Worm (Caenorhabditis elegans) whole organism, midembryonic: ENCODE measurements around the gene F41B4.1.

Source experiments
- T22C8.4 ChIP-seq: fragments of 200-800 bp; sonication (Bioruptor generic); IDR thresholded peaks from 2 replicates; pipeline ENCODE4 v1.3.6; 2022; ENCODE audit warnings: missing genetic modification characterization, missing compliant biosample characterization
- cog-1 ChIP-seq: sonication (generic microtip); optimal IDR thresholded peaks from 2 replicates; lab custom pipeline; 2016; ENCODE audit warnings: missing genetic modification characterization, missing compliant biosample characterization
- flt-1 ChIP-seq: fragments of 200-800 bp; sonication (Bioruptor generic); IDR thresholded peaks from 2 replicates; pipeline ENCODE4 v1.3.6; 2022; ENCODE audit warnings: missing genetic modification characterization, missing compliant biosample characterization
- klf-2 ChIP-seq: fragments of 200-800 bp; sonication (Bioruptor generic); conservative IDR thresholded peaks from 2 replicates; pipeline ENCODE4 v1.3.6; 2022; ENCODE audit warnings: missing genetic modification reagents, missing genetic modification characterization, missing compliant biosample characterization
- med-1 ChIP-seq: sonication (generic microtip); optimal IDR thresholded peaks from 2 replicates; lab custom pipeline; 2017; ENCODE audit warnings: missing genetic modification characterization, mild to moderate bottlenecking, missing compliant biosample characterization, antibody characterized with exemption, missing genetic modification reagents; ENCODE audit not compliant: insufficient read depth
- ref-1 ChIP-seq: fragments of 200-800 bp; sonication (Bioruptor generic); conservative IDR thresholded peaks from 2 replicates; pipeline ENCODE4 v1.3.6; 2022; ENCODE audit warnings: missing genetic modification reagents, missing genetic modification characterization, missing compliant biosample characterization
- tab-1 ChIP-seq: fragments of 200-800 bp; sonication (Bioruptor generic); IDR thresholded peaks from 2 replicates; pipeline ENCODE4 v1.3.6; 2022; ENCODE audit warnings: missing genetic modification characterization, missing compliant biosample characterization
- ztf-23 ChIP-seq: fragments of 200-800 bp; sonication (Bioruptor generic); IDR thresholded peaks from 2 replicates; pipeline ENCODE4 v1.3.6; 2022; ENCODE audit warnings: missing genetic modification reagents, missing genetic modification characterization, missing compliant biosample characterization
- ztf-29 ChIP-seq: fragments of 200-800 bp; sonication (Bioruptor generic); IDR thresholded peaks from 2 replicates; pipeline ENCODE4 v1.3.6; 2022; ENCODE audit warnings: missing genetic modification reagents, missing genetic modification characterization, missing compliant biosample characterization

F41B4.1 gene

ce11 chrX:6804857-6805256 lies 20.8 kb downstream of the F41B4.1 start:
- TF ChIP-seq T22C8.4 (GFP tag; lab: Robert Waterston, UW) (no peak), ztf-23 (no peak)

DNA sequence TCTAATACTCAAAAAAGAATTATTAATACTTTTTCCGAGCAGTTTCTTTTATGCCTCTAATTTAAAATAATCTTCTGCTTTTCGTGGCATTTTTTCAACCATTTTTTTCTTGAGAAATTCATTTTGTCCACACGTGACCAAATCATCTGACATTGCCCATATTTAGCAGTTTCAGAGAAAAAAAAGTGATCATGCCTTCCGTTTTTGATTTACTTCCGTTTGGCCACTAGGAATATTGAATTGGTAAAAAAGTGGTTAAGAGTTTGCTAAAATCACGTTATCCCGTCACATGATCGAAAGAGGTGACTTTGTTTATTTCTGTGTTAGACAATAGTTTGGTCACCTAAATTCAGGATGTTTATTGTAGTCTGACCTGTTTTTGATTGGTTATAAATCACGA lies 21.3 kb downstream of the F41B4.1 start:
- no peak for TF ChIP-seq klf-2
- no peak for TF ChIP-seq cog-1 (tag; lab: Kevin White, UChicago)
- TF ChIP-seq ref-1 (GFP tag; lab: Robert Waterston, UW): no peak
- no peak for TF ChIP-seq med-1 (GFP tag; lab: Kevin White, UChicago)
- TF ChIP-seq T22C8.4 (GFP tag; lab: Robert Waterston, UW): no peak
- TF ChIP-seq flt-1 (GFP tag; lab: Robert Waterston, UW): no peak
- TF ChIP-seq ztf-29: no peak

- no peak for TF ChIP-seq med-1 (GFP tag; lab: Kevin White, UChicago)
- no peak for TF ChIP-seq T22C8.4 (GFP tag; lab: Robert Waterston, UW)
- TF ChIP-seq tab-1: no peak
- TF ChIP-seq ztf-23: no peak
- TF ChIP-seq klf-2: no peak
- TF ChIP-seq flt-1 (GFP tag; lab: Robert Waterston, UW): no peak
These were observed 24.1 kb downstream of the F41B4.1 start for ce11 chrX:6801546-6801945.

- TF ChIP-seq klf-2: no peak
- TF ChIP-seq cog-1 (tag; lab: Kevin White, UChicago): no peak
- no peak for TF ChIP-seq ztf-29
- no peak for TF ChIP-seq flt-1 (GFP tag; lab: Robert Waterston, UW)
- no peak for TF ChIP-seq ztf-23
- no peak for TF ChIP-seq T22C8.4 (GFP tag; lab: Robert Waterston, UW)
- TF ChIP-seq med-1 (GFP tag; lab: Kevin White, UChicago): no peak
- TF ChIP-seq ref-1 (GFP tag; lab: Robert Waterston, UW): no peak
- no peak for TF ChIP-seq tab-1
These were observed 25.9 kb downstream of the F41B4.1 start, which contains the start of gene M03A8.3 for ce11 chrX:6799776-6800175. TSS of gene M03A8.3 (plus strand) at chrX:6800053.

- TF ChIP-seq med-1 (GFP tag; lab: Kevin White, UChicago): no peak
- no peak for TF ChIP-seq ztf-23
- no peak for TF ChIP-seq klf-2
- no peak for TF ChIP-seq ref-1 (GFP tag; lab: Robert Waterston, UW)
- TF ChIP-seq cog-1 (tag; lab: Kevin White, UChicago): no peak
- no peak for TF ChIP-seq ztf-29
- no peak for TF ChIP-seq tab-1
- no peak for TF ChIP-seq T22C8.4 (GFP tag; lab: Robert Waterston, UW)
These were observed 29.7 kb downstream of the F41B4.1 start for ce11 chrX:6795843-6796521.

- TF ChIP-seq tab-1: no peak
- no peak for TF ChIP-seq T22C8.4 (GFP tag; lab: Robert Waterston, UW)
- TF ChIP-seq med-1 (GFP tag; lab: Kevin White, UChicago): no peak
These were observed 33.2 kb downstream of the F41B4.1 start for ce11 chrX:6792281-6793003.

DNA sequence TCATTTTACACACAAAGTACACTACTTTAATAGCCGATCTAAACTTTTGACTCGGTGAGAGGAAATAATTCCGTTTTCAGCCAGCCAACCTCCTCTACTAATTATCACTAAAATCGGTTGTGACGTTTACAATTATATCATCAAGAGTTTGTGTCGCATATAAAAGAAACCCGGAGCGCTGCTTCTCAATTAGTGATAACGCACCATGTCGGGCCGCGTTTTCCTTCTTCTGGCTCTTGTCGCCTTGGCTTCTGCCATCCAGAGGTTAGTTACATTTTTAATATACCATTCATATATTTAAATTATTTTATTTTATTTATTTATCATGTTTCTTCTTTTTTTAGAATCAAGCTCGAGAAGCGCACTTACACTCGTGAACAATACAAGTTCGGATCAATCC lies 34.7 kb downstream of the F41B4.1 start, which contains the start of gene asp-3:
Gene asp-3, plus strand, starts transcription at position 79 of the 400 bp plus-strand sequence.
- TF ChIP-seq klf-2 (no peak), flt-1 (GFP tag; lab: Robert Waterston, UW) (no peak), ztf-23 (no peak), ztf-29 (no peak), T22C8.4 (GFP tag; lab: Robert Waterston, UW) (no peak), med-1 (GFP tag; lab: Kevin White, UChicago) (no peak), cog-1 (tag; lab: Kevin White, UChicago) (no peak), tab-1 (no peak), ref-1 (GFP tag; lab: Robert Waterston, UW) (no peak)

- TF ChIP-seq tab-1 (no peak), ref-1 (GFP tag; lab: Robert Waterston, UW) (no peak), ztf-29 (no peak), ztf-23 (no peak), cog-1 (tag; lab: Kevin White, UChicago) (no peak), flt-1 (GFP tag; lab: Robert Waterston, UW) (no peak), T22C8.4 (GFP tag; lab: Robert Waterston, UW) (no peak), med-1 (GFP tag; lab: Kevin White, UChicago) (no peak), klf-2 (no peak)
These were observed 35.2 kb downstream of the F41B4.1 start for ce11 chrX:6790457-6790856.

DNA sequence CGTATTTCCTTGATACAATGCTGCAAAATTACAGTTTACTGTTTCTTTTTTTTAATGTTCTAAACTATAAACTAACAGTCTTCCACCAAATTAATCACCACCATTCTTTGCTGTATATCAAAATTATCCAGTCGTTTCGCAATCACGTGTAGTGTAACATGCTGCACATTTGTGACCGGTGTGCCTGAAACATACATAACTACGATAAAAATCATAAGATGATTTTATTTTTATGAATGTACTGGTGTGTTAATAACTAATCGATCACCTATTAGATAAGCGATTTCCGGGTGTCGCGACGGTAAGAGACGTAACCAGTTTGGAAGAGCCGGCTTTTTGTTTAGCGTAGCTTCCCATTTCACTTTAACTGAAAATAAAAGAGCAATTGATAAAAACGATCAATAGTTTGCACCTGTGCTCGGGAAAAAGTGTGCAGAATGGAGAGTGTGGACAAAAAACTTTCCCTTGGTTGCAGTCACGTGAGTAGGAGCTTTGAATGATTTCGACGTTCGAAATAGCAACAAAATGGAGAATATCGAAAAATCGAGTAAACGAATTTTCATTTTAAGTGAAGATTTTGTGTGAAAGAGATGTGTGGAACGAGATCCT lies 36.6 kb downstream of the F41B4.1 start, which contains the start of gene sgca-1:
Gene sgca-1, minus strand, starts transcription at position 584 of the 609 bp plus-strand sequence.
- TF ChIP-seq med-1 (GFP tag; lab: Kevin White, UChicago) (no peak), klf-2 (no peak), ztf-29 (no peak), cog-1 (tag; lab: Kevin White, UChicago) (no peak), ref-1 (GFP tag; lab: Robert Waterston, UW) (no peak), flt-1 (GFP tag; lab: Robert Waterston, UW) (no peak), tab-1 (no peak), ztf-23 (no peak)

ce11 chrX:6784181-6784580 lies 41.5 kb downstream of the F41B4.1 start, which contains the start of gene bgal-2:
TSS of gene bgal-2 (plus strand) at chrX:6784411.
- no peak for TF ChIP-seq T22C8.4 (GFP tag; lab: Robert Waterston, UW)
- no peak for TF ChIP-seq ztf-23
- no peak for TF ChIP-seq klf-2
- no peak for TF ChIP-seq flt-1 (GFP tag; lab: Robert Waterston, UW)
- no peak for TF ChIP-seq med-1 (GFP tag; lab: Kevin White, UChicago)
- TF ChIP-seq tab-1: no peak
- no peak for TF ChIP-seq cog-1 (tag; lab: Kevin White, UChicago)
- no peak for TF ChIP-seq ztf-29
- no peak for TF ChIP-seq ref-1 (GFP tag; lab: Robert Waterston, UW)
